Fruit fly (Drosophila melanogaster) whole organism, embryonic: Measurements from ENCODE around the gene Nepl3.

Source experiments
- Blimp-1 ChIP-seq: fragments of 200-800 bp; sonication (Bioruptor generic); optimal IDR thresholded peaks from 3 replicates; lab custom pipeline; 2018; ENCODE audit warnings: missing biosample characterization, missing genetic modification characterization, mild to moderate bottlenecking, moderate library complexity, missing genetic modification reagents
- CG10431 ChIP-seq: fragments of 200-800 bp; sonication (Bioruptor generic); optimal IDR thresholded peaks from 3 replicates; lab custom pipeline; 2018; ENCODE audit warnings: missing biosample characterization, mild to moderate bottlenecking, missing genetic modification characterization
- CG12299 ChIP-seq: fragments of 200-800 bp; sonication (Bioruptor generic); optimal IDR thresholded peaks from 2 replicates; lab custom pipeline; 2018; ENCODE audit warnings: missing biosample characterization, mild to moderate bottlenecking, missing genetic modification characterization
- CG12744 ChIP-seq: fragments of 200-800 bp; sonication (Bioruptor generic); optimal IDR thresholded peaks from 2 replicates; lab custom pipeline; 2016; ENCODE audit warnings: missing biosample characterization, missing genetic modification characterization
- CG12769 ChIP-seq: fragments of 200-800 bp; sonication (Bioruptor generic); optimal IDR thresholded peaks from 2 replicates; lab custom pipeline; 2019; ENCODE audit warnings: missing biosample characterization, mild to moderate bottlenecking, missing genetic modification characterization, moderate library complexity
- CG17359 ChIP-seq: fragments of 200-800 bp; sonication (Bioruptor generic); optimal IDR thresholded peaks from 3 replicates; lab custom pipeline; 2018; ENCODE audit warnings: missing biosample characterization, mild to moderate bottlenecking, missing genetic modification characterization, moderate library complexity
- CG2129 ChIP-seq: fragments of 200-800 bp; sonication (Bioruptor generic); IDR thresholded peaks from 2 replicates; pipeline ENCODE4 v1.3.6; 2022; ENCODE audit warnings: missing biosample characterization, missing genetic modification characterization; ENCODE audit not compliant: partially characterized antibody
- CG2889 ChIP-seq: fragments of 200-800 bp; sonication (Bioruptor generic); IDR thresholded peaks from 3 replicates; pipeline ENCODE4 v1.3.6; 2022; ENCODE audit warnings: missing biosample characterization, missing genetic modification characterization
- CG30020 ChIP-seq: fragments of 200-800 bp; optimal IDR thresholded peaks from 2 replicates; lab custom pipeline; 2019; ENCODE audit warnings: missing biosample characterization, mild to moderate bottlenecking, missing genetic modification characterization, moderate library complexity
- CG30431 ChIP-seq: fragments of 200-800 bp; sonication (Bioruptor generic); optimal IDR thresholded peaks from 2 replicates; lab custom pipeline; 2017; ENCODE audit warnings: missing biosample characterization, missing genetic modification characterization
- CG3407 ChIP-seq: fragments of 200-800 bp; sonication (Bioruptor generic); optimal IDR thresholded peaks from 2 replicates; lab custom pipeline; 2018; ENCODE audit warnings: missing biosample characterization, mild to moderate bottlenecking, missing genetic modification characterization
- CG3726 ChIP-seq: fragments of 200-800 bp; sonication (Bioruptor generic); IDR thresholded peaks from 3 replicates; pipeline ENCODE4, ENCODE4 v1.3.6; 2022; ENCODE audit warnings: missing biosample characterization, missing genetic modification characterization
- CG43689 ChIP-seq: fragments of 200-800 bp; sonication (Bioruptor generic); IDR thresholded peaks from 2 replicates; pipeline ENCODE4 v1.3.6; 2022; ENCODE audit warnings: missing biosample characterization, missing genetic modification characterization
- CG4424 ChIP-seq: fragments of 200-800 bp; sonication (Bioruptor generic); optimal IDR thresholded peaks from 3 replicates; lab custom pipeline; 2016; ENCODE audit warnings: missing biosample characterization, missing genetic modification characterization
- CG6683 ChIP-seq: fragments of 200-800 bp; sonication (Bioruptor generic); optimal IDR thresholded peaks from 2 replicates; lab custom pipeline; 2017; ENCODE audit warnings: missing biosample characterization, mild to moderate bottlenecking, missing genetic modification characterization, missing genetic modification reagents
- CG7987 ChIP-seq: fragments of 200-800 bp; sonication (Bioruptor generic); optimal IDR thresholded peaks from 2 replicates; lab custom pipeline; 2018; ENCODE audit warnings: missing biosample characterization, mild to moderate bottlenecking, missing genetic modification characterization, moderate library complexity
- CG8281 ChIP-seq: fragments of 200-800 bp; sonication (Bioruptor generic); optimal IDR thresholded peaks from 2 replicates; lab custom pipeline; 2018; ENCODE audit warnings: missing biosample characterization, mild to moderate bottlenecking, missing genetic modification characterization, moderate library complexity
- CG9876 ChIP-seq: fragments of 200-800 bp; sonication (Bioruptor generic); optimal IDR thresholded peaks from 2 replicates; lab custom pipeline; 2016; ENCODE audit warnings: missing biosample characterization, missing genetic modification characterization
- Dll ChIP-seq: fragments of 200-800 bp; sonication (Bioruptor generic); IDR thresholded peaks from 4 replicates; pipeline ENCODE4 v1.3.6; 2022; ENCODE audit warnings: missing biosample characterization, missing genetic modification characterization; ENCODE audit not compliant: partially characterized antibody
- Ets65A ChIP-seq: fragments of 200-800 bp; sonication (Bioruptor generic); peaks from one replicate; lab custom pipeline; 2016; ENCODE audit warnings: missing biosample characterization, missing genetic modification characterization
- Gsc ChIP-seq: fragments of 200-800 bp; sonication (Bioruptor generic); IDR thresholded peaks from 2 replicates; pipeline ENCODE4 v1.3.6; 2022; ENCODE audit warnings: missing biosample characterization, missing genetic modification characterization
- Hmr ChIP-seq: fragments of 200-800 bp; sonication (Bioruptor generic); optimal IDR thresholded peaks from 3 replicates; lab custom pipeline; 2017; ENCODE audit warnings: mild to moderate bottlenecking, missing biosample characterization, missing genetic modification reagents, missing genetic modification characterization
- Hr3 ChIP-seq: fragments of 200-800 bp; sonication (Bioruptor generic); optimal IDR thresholded peaks from 3 replicates; lab custom pipeline; 2016; ENCODE audit warnings: missing biosample characterization, missing genetic modification characterization
- MESR4 ChIP-seq: fragments of 200-800 bp; sonication (Bioruptor generic); optimal IDR thresholded peaks from 2 replicates; lab custom pipeline; 2018; ENCODE audit warnings: missing biosample characterization, mild to moderate bottlenecking, missing genetic modification characterization, moderate library complexity
- Neu2 ChIP-seq: fragments of 200-800 bp; sonication (Bioruptor generic); optimal IDR thresholded peaks from 3 replicates; lab custom pipeline; 2016; ENCODE audit warnings: missing biosample characterization, missing genetic modification characterization, borderline replicate concordance
- Optix ChIP-seq: fragments of 200-800 bp; sonication (Bioruptor generic); IDR thresholded peaks from 3 replicates; pipeline ENCODE4 v1.3.6; 2022; ENCODE audit warnings: missing biosample characterization, missing genetic modification characterization
- Pdp1 ChIP-seq, 2 experiments: fragments of 200-800 bp; sonication (Bioruptor generic); optimal IDR thresholded peaks; 3 replicates each; lab custom pipeline; 2016; ENCODE audit warnings: missing biosample characterization in 2 of 2, missing genetic modification characterization in 2 of 2, mild to moderate bottlenecking in 1 of 2, moderate library complexity in 1 of 2
- TFAM ChIP-seq: fragments of 200-800 bp; sonication (Bioruptor generic); optimal IDR thresholded peaks from 2 replicates; lab custom pipeline; 2017; ENCODE audit warnings: missing biosample characterization, missing genetic modification characterization, inconsistent platforms
- Tbp ChIP-seq: fragments of >200 bp; optimal IDR thresholded peaks from 2 replicates; lab custom pipeline; 2018; ENCODE audit warnings: missing biosample characterization, missing genetic modification characterization
- abd-A ChIP-seq: fragments of 200-800 bp; sonication (Bioruptor generic); optimal IDR thresholded peaks from 3 replicates; lab custom pipeline; 2019; ENCODE audit warnings: missing biosample characterization, mild to moderate bottlenecking, missing genetic modification characterization, moderate library complexity
- amos ChIP-seq: fragments of 200-800 bp; sonication (Bioruptor generic); IDR thresholded peaks from 2 replicates; pipeline ENCODE4 v1.3.6; 2022; ENCODE audit warnings: missing biosample characterization, missing genetic modification characterization; ENCODE audit not compliant: partially characterized antibody
- btn ChIP-seq: fragments of 200-800 bp; sonication (Bioruptor generic); optimal IDR thresholded peaks from 2 replicates; lab custom pipeline; 2016; ENCODE audit warnings: missing biosample characterization, missing genetic modification characterization
- caup ChIP-seq: fragments of 200-800 bp; sonication (Bioruptor generic); optimal IDR thresholded peaks from 3 replicates; lab custom pipeline; 2017; ENCODE audit warnings: missing biosample characterization, mild to moderate bottlenecking, missing genetic modification characterization, moderate library complexity; ENCODE audit not compliant: severe bottlenecking
- crp ChIP-seq, 2 experiments: fragments of 200-800 bp; sonication (Bioruptor generic); optimal IDR thresholded peaks; 2 replicates in 1 of 2; 3 replicates in 1 of 2; lab custom pipeline; 2017; ENCODE audit warnings: missing biosample characterization in 2 of 2, missing genetic modification characterization in 2 of 2, mild to moderate bottlenecking in 1 of 2, moderate library complexity in 1 of 2
- dimm ChIP-seq: fragments of 200-800 bp; sonication (Bioruptor generic); IDR thresholded peaks from 2 replicates; pipeline ENCODE4 v1.3.6; 2022; ENCODE audit warnings: missing biosample characterization, missing genetic modification characterization
- dm ChIP-seq: fragments of 200-800 bp; sonication (Bioruptor generic); optimal IDR thresholded peaks from 3 replicates; lab custom pipeline; 2016; ENCODE audit warnings: missing biosample characterization, missing genetic modification characterization
- gce ChIP-seq: fragments of 200-800 bp; sonication (Bioruptor generic); IDR thresholded peaks from 3 replicates; pipeline ENCODE4 v1.3.6; 2022; ENCODE audit warnings: missing biosample characterization, missing genetic modification characterization
- gro ChIP-seq: fragments of 200-800 bp; sonication (Bioruptor generic); optimal IDR thresholded peaks from 2 replicates; lab custom pipeline; 2016; ENCODE audit warnings: missing biosample characterization, missing genetic modification characterization
- gsb ChIP-seq: fragments of 200-800 bp; sonication (Bioruptor generic); IDR thresholded peaks from 2 replicates; pipeline ENCODE4 v1.3.6; 2022; ENCODE audit warnings: missing biosample characterization, missing genetic modification characterization
- her ChIP-seq: fragments of 200-800 bp; sonication (Bioruptor generic); optimal IDR thresholded peaks from 2 replicates; lab custom pipeline; 2016; ENCODE audit warnings: missing biosample characterization, missing genetic modification characterization
- jumu ChIP-seq: fragments of 200-800 bp; sonication (Bioruptor generic); optimal IDR thresholded peaks from 3 replicates; lab custom pipeline; 2016; ENCODE audit warnings: missing biosample characterization, missing genetic modification characterization
- p53 ChIP-seq: fragments of 200-800 bp; sonication (Bioruptor generic); optimal IDR thresholded peaks from 2 replicates; lab custom pipeline; 2016; ENCODE audit warnings: missing biosample characterization, missing genetic modification characterization
- sim ChIP-seq: fragments of 200-800 bp; sonication (Bioruptor generic); IDR thresholded peaks from 2 replicates; pipeline ENCODE4 v1.3.6; 2022; ENCODE audit warnings: missing biosample characterization, missing genetic modification characterization
- sob ChIP-seq: fragments of 200-800 bp; sonication (Bioruptor generic); IDR thresholded peaks from 2 replicates; pipeline ENCODE4 v1.3.6; 2022; ENCODE audit warnings: missing biosample characterization, missing genetic modification characterization
- tio ChIP-seq: fragments of 200-800 bp; sonication (Bioruptor generic); optimal IDR thresholded peaks from 2 replicates; lab custom pipeline; 2017; ENCODE audit warnings: missing biosample characterization, missing genetic modification characterization, inconsistent platforms
- ttk ChIP-seq: fragments of 200-800 bp; sonication (Bioruptor generic); IDR thresholded peaks from 2 replicates; pipeline ENCODE4 v2.1.2; 2022; ENCODE audit warnings: missing biosample characterization, missing genetic modification characterization
- twi ChIP-seq: fragments of 200-800 bp; optimal IDR thresholded peaks from 2 replicates; lab custom pipeline; 2019; ENCODE audit warnings: missing biosample characterization, mild to moderate bottlenecking, missing genetic modification characterization, moderate library complexity
- wek ChIP-seq: fragments of 200-800 bp; sonication (Bioruptor generic); optimal IDR thresholded peaks from 3 replicates; lab custom pipeline; 2018; ENCODE audit warnings: missing biosample characterization, mild to moderate bottlenecking, missing genetic modification characterization, moderate library complexity
- yki ChIP-seq: fragments of >200 bp; optimal IDR thresholded peaks from 3 replicates; lab custom pipeline; 2018
- zfh2 ChIP-seq: fragments of 200-800 bp; sonication (Bioruptor generic); optimal IDR thresholded peaks from 2 replicates; lab custom pipeline; 2016; ENCODE audit warnings: missing biosample characterization, missing genetic modification characterization

Nepl3 gene

dm6 chr2L:5060952-5061478 lies 3.0 kb upstream of the Nepl3 start (continued):
- TF ChIP-seq zfh2 (GFP tag; lab: Kevin White, UChicago) (peak; percentile 59), Gsc (GFP tag; lab: Robert Waterston, UW) (no peak), Optix (no peak), Pdp1 (GFP tag; optimal IDR thresholded peaks at IDR 0.05; lab: Kevin White, UChicago) (peak; percentile 59 to 85), CG12769 (tag; lab: Kevin White, UChicago) (peak; percentile 61), jumu (GFP tag; lab: Kevin White, UChicago) (peak; percentile 68), twi (no peak), yki (lab: Kevin White, UChicago) (no peak), CG10431 (GFP tag; lab: Kevin White, UChicago) (no peak), CG2129 (GFP tag; lab: Robert Waterston, UW) (no peak), Neu2 (GFP tag; lab: Kevin White, UChicago) (no peak), Ets65A (peak; percentile 88), CG3726 (GFP tag; lab: Robert Waterston, UW) (0 out of 3 replicates have a peak, but pooled peaks have one; percentile 24), CG12299 (tag; lab: Kevin White, UChicago) (peak; percentile 49), CG4424 (GFP tag; lab: Kevin White, UChicago) (peak; percentile 32), caup (GFP tag; lab: Kevin White, UChicago) (peak; percentile 88), dm (GFP tag; lab: Kevin White, UChicago) (no peak), abd-A (tag; lab: Kevin White, UChicago) (no peak), Blimp-1 (GFP tag; lab: Kevin White, UChicago) (peak; percentile 64), MESR4 (no peak), CG6683 (GFP tag; lab: Kevin White, UChicago) (peak; percentile 61), CG12744 (GFP tag; lab: Kevin White, UChicago) (peak; percentile 41), Hr3 (peak; percentile 44), CG17359 (tag; lab: Kevin White, UChicago) (peak; percentile 67), gro (GFP tag; lab: Kevin White, UChicago) (peak; percentile 27), CG8281 (peak; percentile 23), CG9876 (GFP tag; lab: Kevin White, UChicago) (no peak), Tbp (no peak), btn (no peak), her (GFP tag; lab: Kevin White, UChicago) (peak; percentile 50), wek (peak; percentile 37), crp (GFP tag; optimal IDR thresholded peaks at IDR 0.05; lab: Kevin White, UChicago) (peak in 1 of 2 experiments; percentile 38), CG3407 (peak; percentile 47), dimm (GFP tag; lab: Robert Waterston, UW) (peak; percentile 55), gce (GFP tag; lab: Robert Waterston, UW) (0 out of 3 replicates have a peak, but pooled peaks have one; percentile 29), Dll (no peak), CG30020 (tag; lab: Kevin White, UChicago) (no peak), CG30431 (GFP tag; lab: Kevin White, UChicago) (no peak), ttk (no peak; the same call in 1 of the 2 replicates), CG7987 (GFP tag; lab: Kevin White, UChicago) (peak; percentile 45), sim (GFP tag; lab: Robert Waterston, UW) (no peak), Hmr (GFP tag; lab: Kevin White, UChicago) (peak; percentile 91), gsb (GFP tag; lab: Robert Waterston, UW) (peak; percentile 49), p53 (GFP tag; lab: Kevin White, UChicago) (peak; percentile 68), amos (GFP tag; lab: Robert Waterston, UW) (no peak), sob (GFP tag; lab: Robert Waterston, UW) (peak; percentile 75), tio (peak; percentile 46), CG43689 (GFP tag; lab: Robert Waterston, UW) (0 out of 2 replicates have a peak, but pooled peaks have one; percentile 36), TFAM (GFP tag; lab: Kevin White, UChicago) (no peak), CG2889 (GFP tag; lab: Robert Waterston, UW) (peak; percentile 45; the same call in 1 of the 3 replicates)
